Worm (Caenorhabditis elegans): Measurements from ENCODE around the gene npr-24.
A peak's percentile ranks its signal among the peaks of the same experiment; 100 is the strongest.

npr-24 gene

ce11 chrX:17451410-17451809 is 35.2 kb downstream of the npr-24 start, which contains the start of gene C36E6.2 (continued):
- peak; percentile 20 for TF ChIP-seq jun-1 (tag; optimal IDR thresholded peaks at IDR 0.05)
- peak; percentile 85 for TF ChIP-seq nhr-20 (tag; optimal IDR thresholded peaks at IDR 0.05)
- TF ChIP-seq fos-1 (tag; optimal IDR thresholded peaks at IDR 0.05): peak; percentile 46
- TF ChIP-seq pag-3 (tag; optimal IDR thresholded peaks at IDR 0.05; ENCODE audit: borderline replicate concordance, insufficient read depth): peak; percentile 96
- TF ChIP-seq nhr-12 (tag; optimal IDR thresholded peaks at IDR 0.05): no peak
- no peak for TF ChIP-seq fkh-4 (tag; optimal IDR thresholded peaks at IDR 0.05; ENCODE audit: borderline replicate concordance)
- peak; percentile 70 for TF ChIP-seq nhr-90 (tag; optimal IDR thresholded peaks at IDR 0.05; ENCODE audit: poor library complexity)
- TF ChIP-seq lin-14 (GFP tag; optimal IDR thresholded peaks at IDR 0.05): peak; percentile 94
- no peak for TF ChIP-seq Y116A8C.19 (tag; optimal IDR thresholded peaks at IDR 0.05; ENCODE audit: borderline replicate concordance)
- peak; percentile 72 to 75 (median 74) for TF ChIP-seq ceh-82 (tag; optimal IDR thresholded peaks at IDR 0.05)
- peak; percentile 88 for TF ChIP-seq unc-130 (tag; optimal IDR thresholded peaks at IDR 0.05)
- TF ChIP-seq nhr-84 (tag; optimal IDR thresholded peaks at IDR 0.05): no peak
- no peak for TF ChIP-seq nhr-28 (tag; optimal IDR thresholded peaks at IDR 0.05)
- peak; percentile 77 for TF ChIP-seq tbx-2 (tag; optimal IDR thresholded peaks at IDR 0.05)
- peak; percentile 32 for TF ChIP-seq nhr-11 (tag; optimal IDR thresholded peaks at IDR 0.05)
- peak; percentile 75 for TF ChIP-seq ztf-4 (tag; optimal IDR thresholded peaks at IDR 0.05)
- TF ChIP-seq efl-3 (GFP tag; optimal IDR thresholded peaks at IDR 0.05): no peak
- peak; percentile 51 for TF ChIP-seq C04F5.9 (tag; optimal IDR thresholded peaks at IDR 0.05)
- peak; percentile 85 for TF ChIP-seq rnt-1 (tag; optimal IDR thresholded peaks at IDR 0.05)
- no peak for TF ChIP-seq ama-1 (optimal IDR thresholded peaks at IDR 0.05)
- peak; percentile 61 to 70 for TF ChIP-seq efl-1 (optimal IDR thresholded peaks at IDR 0.05)
- TF ChIP-seq efl-1 (GFP tag; optimal IDR thresholded peaks at IDR 0.05 in 1 of 2): peak; percentile 52 to 92
- no peak for TF ChIP-seq nhr-76 (tag; optimal IDR thresholded peaks at IDR 0.05)
- peak; percentile 28 for TF ChIP-seq isw-1 (GFP tag; IDR thresholded peaks at IDR 0.05)
- no peak for TF ChIP-seq mef-2 (tag; optimal IDR thresholded peaks at IDR 0.05)
- no peak for TF ChIP-seq elt-2 (tag; optimal IDR thresholded peaks at IDR 0.05)
- no peak for TF ChIP-seq ces-1 (GFP tag; optimal IDR thresholded peaks at IDR 0.05)
- no peak for TF ChIP-seq unc-98 (GFP tag; IDR thresholded peaks at IDR 0.05)
- TF ChIP-seq irx-1 (tag; optimal IDR thresholded peaks at IDR 0.05): peak; percentile 70
- TF ChIP-seq ztf-11 (tag; optimal IDR thresholded peaks at IDR 0.05): peak in 1 of 2 experiments; percentile 15
- TF ChIP-seq nhr-19 (GFP tag; conservative IDR thresholded peaks at IDR 0.05): peak; percentile 75
- peak; percentile 56 for TF ChIP-seq vab-15 (tag; optimal IDR thresholded peaks at IDR 0.05)
- TF ChIP-seq unc-62 (GFP tag; optimal IDR thresholded peaks at IDR 0.05): no peak
- TF ChIP-seq C16A3.4 (tag; optimal IDR thresholded peaks at IDR 0.05): peak; percentile 73
- peak; percentile 42 for TF ChIP-seq lir-3 (tag; optimal IDR thresholded peaks at IDR 0.05; ENCODE audit: poor library complexity)

ce11 chrX:17442539-17442938 is 44.1 kb downstream of the npr-24 start:
- TF ChIP-seq mab-9 (GFP tag; IDR thresholded peaks at IDR 0.05) (0 out of 2 replicates have a peak, but pooled peaks have one; percentile 34), grh-1 (GFP tag; IDR thresholded peaks at IDR 0.05) (peak; percentile 45; the same call in 1 of the 2 replicates)

ce11 chrX:17438386-17438785 is 48.2 kb downstream of the npr-24 start, which contains the start of gene C36E6.8:
Gene C36E6.8, plus strand, starts transcription at chrX:17438686.
- no peak for TF ChIP-seq snpc-4 (tag; optimal IDR thresholded peaks at IDR 0.05)
- no peak for TF ChIP-seq elt-2 (tag; optimal IDR thresholded peaks at IDR 0.05)
- no peak for TF ChIP-seq hlh-17 (GFP tag; optimal IDR thresholded peaks at IDR 0.05; ENCODE audit: borderline replicate concordance)
- TF ChIP-seq grh-1 (GFP tag; IDR thresholded peaks at IDR 0.05): no peak
- TF ChIP-seq rnt-1 (tag; optimal IDR thresholded peaks at IDR 0.05): no peak
- no peak for TF ChIP-seq Y116A8C.19 (tag; optimal IDR thresholded peaks at IDR 0.05; ENCODE audit: borderline replicate concordance)
- no peak for TF ChIP-seq dsc-1 (tag; optimal IDR thresholded peaks at IDR 0.05)
- TF ChIP-seq mep-1 (tag; optimal IDR thresholded peaks at IDR 0.05): no peak
- TF ChIP-seq ztf-4 (tag; optimal IDR thresholded peaks at IDR 0.05): no peak
- no peak for TF ChIP-seq ceh-90 (tag; optimal IDR thresholded peaks at IDR 0.05)
- no peak for TF ChIP-seq xbp-1 (tag; optimal IDR thresholded peaks at IDR 0.05)
- TF ChIP-seq C04F5.9 (tag; optimal IDR thresholded peaks at IDR 0.05): no peak
- TF ChIP-seq swsn-7 (tag; optimal IDR thresholded peaks at IDR 0.05): no peak
- TF ChIP-seq F16B12.6 (tag; optimal IDR thresholded peaks at IDR 0.05): no peak
- no peak for TF ChIP-seq C34B4.2 (tag; optimal IDR thresholded peaks at IDR 0.05)
- TF ChIP-seq zip-4 (GFP tag; optimal IDR thresholded peaks at IDR 0.05): no peak
- TF ChIP-seq pqm-1 (tag; optimal IDR thresholded peaks at IDR 0.05): no peak

Data from whole organism, L1 larva.